Fruit fly (Drosophila melanogaster): ENCODE results near the gene MED20.

MED20 gene

DNA sequence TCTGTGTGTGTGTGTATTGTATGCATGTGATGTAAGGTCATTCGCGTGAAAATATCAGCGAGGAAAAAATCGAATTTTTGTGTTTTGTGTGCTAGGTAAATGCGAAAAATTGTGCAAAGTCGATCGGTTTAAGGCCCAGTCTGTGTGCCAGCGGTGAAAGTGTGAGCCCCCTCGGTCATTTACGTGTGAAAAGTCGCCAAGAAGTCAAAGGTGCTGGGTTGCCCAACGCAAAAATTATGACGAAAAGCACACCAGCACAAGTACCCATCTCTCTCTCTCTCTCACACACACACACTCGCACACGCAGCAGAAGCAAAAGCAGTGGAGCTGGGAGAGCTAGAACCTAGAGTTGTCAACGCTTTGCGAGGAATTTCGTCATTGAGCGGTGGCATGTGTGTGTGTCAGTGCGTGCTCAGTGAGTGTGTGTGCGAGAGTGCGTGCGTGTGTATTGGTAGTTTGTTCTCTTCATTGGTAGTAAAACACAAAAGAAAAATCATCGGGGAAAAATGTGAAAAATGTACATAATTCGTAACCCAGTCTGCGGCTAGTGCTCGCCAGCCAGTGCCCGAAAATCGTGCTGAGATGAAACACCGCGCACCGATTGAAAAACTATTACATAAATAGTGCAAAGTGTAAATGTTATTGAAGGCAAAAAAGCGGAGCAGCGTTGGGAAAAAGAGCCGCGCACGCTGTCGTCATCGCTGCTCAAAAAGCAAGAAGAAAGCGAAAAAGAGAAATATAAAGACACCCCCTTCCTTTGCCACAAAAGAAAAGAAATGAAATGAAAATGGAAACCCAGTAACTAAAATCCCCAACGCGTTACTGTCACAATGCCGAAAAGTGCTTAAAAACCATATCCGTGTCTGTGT is 11.0 kb upstream of the MED20 start (continued):
- TF ChIP-seq CG10366 (GFP tag; IDR thresholded peaks at IDR 0.05), result no peak
- TF ChIP-seq aop (GFP tag; IDR thresholded peaks at IDR 0.05), result 0 out of 2 replicates have a peak, but pooled peaks have one; percentile 4
- TF ChIP-seq CG14860 (GFP tag; IDR thresholded peaks at IDR 0.05; ENCODE audit: partially characterized antibody), result no peak
- no peak; the same call in 1 of the 2 replicates for TF ChIP-seq CG4360 (GFP tag; IDR thresholded peaks at IDR 0.05)
- TF ChIP-seq CG11085 (GFP tag; IDR thresholded peaks at IDR 0.05), result no peak
- no peak for TF ChIP-seq CG11093 (GFP tag; IDR thresholded peaks at IDR 0.05)
- TF ChIP-seq Mes4 (GFP tag; optimal IDR thresholded peaks at IDR 0.05), result no peak
- TF ChIP-seq h (optimal IDR thresholded peaks at IDR 0.05), result no peak
- TF ChIP-seq croc (GFP tag; conservative IDR thresholded peaks at IDR 0.05), result no peak
- TF ChIP-seq NFAT (GFP tag; IDR thresholded peaks at IDR 0.05), result peak; percentile 28; the same call in 1 of the 2 replicates
- no peak for TF ChIP-seq Sox102F (GFP tag; optimal IDR thresholded peaks at IDR 0.05)
- TF ChIP-seq CG13424 (tag; optimal IDR thresholded peaks at IDR 0.05), result no peak
- TF ChIP-seq Poxn (GFP tag; IDR thresholded peaks at IDR 0.05), result no peak

DNA sequence CACCGCTTCAGTTG is 10.6 kb upstream of the MED20 start, which contains the start of gene Bsg:
TSS of gene Bsg (plus strand) at position 8 of the 14 bp plus-strand sequence.
- TF ChIP-seq Doc3 (GFP tag; IDR thresholded peaks at IDR 0.05; ENCODE audit: partially characterized antibody) (peak; percentile 27; the same call in 1 of the 3 replicates), seq (GFP tag; IDR thresholded peaks at IDR 0.05) (no peak), ato (GFP tag; IDR thresholded peaks at IDR 0.05; ENCODE audit: partially characterized antibody) (no peak), vnd (GFP tag; IDR thresholded peaks at IDR 0.05; ENCODE audit: partially characterized antibody) (no peak), cad (GFP tag; optimal IDR thresholded peaks at IDR 0.05) (no peak), sob (GFP tag; IDR thresholded peaks at IDR 0.05) (no peak), Sry-δ (GFP tag; optimal IDR thresholded peaks at IDR 0.05) (no peak)

DNA sequence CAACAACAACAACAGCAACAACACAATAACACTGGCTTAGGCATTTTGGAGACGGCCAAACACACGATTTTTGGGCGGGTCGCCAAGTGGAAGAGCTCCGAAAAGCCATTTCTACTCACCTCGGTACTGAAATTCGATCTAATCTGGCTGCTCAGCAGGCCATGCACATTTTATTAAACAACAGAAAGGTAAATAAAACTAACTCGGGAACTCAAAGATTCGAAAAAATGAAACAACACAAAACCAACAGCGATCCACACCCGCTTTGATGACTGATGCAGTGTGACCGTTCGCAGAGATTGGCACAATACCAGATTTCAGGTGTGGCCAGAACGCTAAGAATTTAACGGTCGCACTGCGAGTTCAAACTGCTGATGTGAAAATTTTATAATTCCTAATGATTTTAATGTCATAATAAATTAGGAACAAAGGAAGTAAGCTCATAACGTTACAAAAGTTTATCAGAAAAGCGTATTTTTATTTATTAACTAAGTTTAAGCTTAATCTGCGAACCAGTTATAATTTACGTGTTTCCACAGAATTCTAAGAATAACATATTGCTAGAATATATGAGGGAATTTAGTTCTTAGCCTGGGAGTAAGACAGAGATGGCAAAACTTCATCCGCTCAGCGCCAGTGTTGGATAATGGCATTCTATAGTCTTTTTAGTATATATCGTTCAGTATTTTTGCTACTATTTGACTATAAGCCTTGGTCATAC is 10.2 kb upstream of the MED20 start, which contains the start of gene Mcr:
TSS of gene Mcr (minus strand) at position 291 of the 721 bp plus-strand sequence.
- TF ChIP-seq ara (GFP tag; IDR thresholded peaks at IDR 0.05) (no peak), MTF-1 (GFP tag; optimal IDR thresholded peaks at IDR 0.05; ENCODE audit: borderline replicate concordance) (no peak), CG33213 (GFP tag; optimal IDR thresholded peaks at IDR 0.05) (peak; percentile 74), Ets65A (GFP tag) (peak; percentile 38), twi (tag; optimal IDR thresholded peaks at IDR 0.05) (no peak), toy (GFP tag; IDR thresholded peaks at IDR 0.05) (no peak), nerfin-1 (tag; optimal IDR thresholded peaks at IDR 0.05) (peak; percentile 73), cad (GFP tag; optimal IDR thresholded peaks at IDR 0.05) (no peak), CG10147 (GFP tag; optimal IDR thresholded peaks at IDR 0.05) (no peak), CG34422 (GFP tag; IDR thresholded peaks at IDR 0.05) (peak; percentile 13; the same call in 1 of the 3 replicates), knrl (GFP tag; IDR thresholded peaks at IDR 0.05; ENCODE audit: partially characterized antibody) (peak; percentile 48; the same call in 1 of the 3 replicates), CG2116 (GFP tag; optimal IDR thresholded peaks at IDR 0.05) (peak; percentile 50), vvl (GFP tag; IDR thresholded peaks at IDR 0.05) (0 out of 2 replicates have a peak, but pooled peaks have one; percentile 26), Asciz (GFP tag; optimal IDR thresholded peaks at IDR 0.05) (no peak), ci (GFP tag; IDR thresholded peaks at IDR 0.05) (no peak), CG6254 (GFP tag; optimal IDR thresholded peaks at IDR 0.05) (no peak), CG2199 (GFP tag; IDR thresholded peaks at IDR 0.05) (no peak), CG3847 (GFP tag; IDR thresholded peaks at IDR 0.05) (no peak; the same call in 1 of the 2 replicates), luna (GFP tag; optimal IDR thresholded peaks at IDR 0.05) (no peak), C15 (GFP tag; IDR thresholded peaks at IDR 0.05) (no peak), gem (tag; optimal IDR thresholded peaks at IDR 0.05) (peak; percentile 28), Chrac-16 (GFP tag; optimal IDR thresholded peaks at IDR 0.05) (peak; percentile 9), hkb (optimal IDR thresholded peaks at IDR 0.05) (no peak), hkb (GFP tag; IDR thresholded peaks at IDR 0.05) (no peak), crp (GFP tag; optimal IDR thresholded peaks at IDR 0.05) (peak in 1 of 2 experiments; percentile 21), Doc2 (GFP tag; IDR thresholded peaks at IDR 0.05) (no peak), Ets97D (GFP tag; optimal IDR thresholded peaks at IDR 0.05) (peak; percentile 75), lilli (GFP tag; optimal IDR thresholded peaks at IDR 0.05) (peak; percentile 51), CG4617 (GFP tag; optimal IDR thresholded peaks at IDR 0.05; ENCODE audit: borderline replicate concordance) (no peak)

Data from whole organism, embryonic.